Fruit fly (Drosophila melanogaster) S2 (cell line): ENCODE results near the gene mxc.

ENCODE experiments used
- CG8478 ChIP-seq: fragments of >200 bp; optimal IDR thresholded peaks from 2 replicates; lab custom pipeline; 2018
- CTCF ChIP-seq, 2 experiments: fragments of >200 bp; optimal IDR thresholded peaks; 2 replicates each; lab custom pipeline; 2018

dm6 chrX:9215485-9215884 is 27.8 kb downstream of the mxc start, which contains the start of gene CG15368:
- TF ChIP-seq CTCF (optimal IDR thresholded peaks at IDR 0.05; lab: Kevin White, UChicago) (no peak), CG8478 (lab: Kevin White, UChicago) (no peak)
